Worm (Caenorhabditis elegans) whole organism, midembryonic: ENCODE measurements around the gene mrps-24.

Experiments used
- cog-1 ChIP-seq: sonication (generic microtip); optimal IDR thresholded peaks from 2 replicates; lab custom pipeline; 2016; ENCODE audit warnings: missing genetic modification characterization, missing compliant biosample characterization
- flt-1 ChIP-seq: fragments of 200-800 bp; sonication (Bioruptor generic); IDR thresholded peaks from 2 replicates; pipeline ENCODE4 v1.3.6; 2022; ENCODE audit warnings: missing genetic modification characterization, missing compliant biosample characterization
- klf-2 ChIP-seq: fragments of 200-800 bp; sonication (Bioruptor generic); conservative IDR thresholded peaks from 2 replicates; pipeline ENCODE4 v1.3.6; 2022; ENCODE audit warnings: missing genetic modification reagents, missing genetic modification characterization, missing compliant biosample characterization
- med-1 ChIP-seq: sonication (generic microtip); optimal IDR thresholded peaks from 2 replicates; lab custom pipeline; 2017; ENCODE audit warnings: missing genetic modification characterization, mild to moderate bottlenecking, missing compliant biosample characterization, antibody characterized with exemption, missing genetic modification reagents; ENCODE audit not compliant: insufficient read depth
- ref-1 ChIP-seq: fragments of 200-800 bp; sonication (Bioruptor generic); conservative IDR thresholded peaks from 2 replicates; pipeline ENCODE4 v1.3.6; 2022; ENCODE audit warnings: missing genetic modification reagents, missing genetic modification characterization, missing compliant biosample characterization
- tab-1 ChIP-seq: fragments of 200-800 bp; sonication (Bioruptor generic); IDR thresholded peaks from 2 replicates; pipeline ENCODE4 v1.3.6; 2022; ENCODE audit warnings: missing genetic modification characterization, missing compliant biosample characterization

DNA sequence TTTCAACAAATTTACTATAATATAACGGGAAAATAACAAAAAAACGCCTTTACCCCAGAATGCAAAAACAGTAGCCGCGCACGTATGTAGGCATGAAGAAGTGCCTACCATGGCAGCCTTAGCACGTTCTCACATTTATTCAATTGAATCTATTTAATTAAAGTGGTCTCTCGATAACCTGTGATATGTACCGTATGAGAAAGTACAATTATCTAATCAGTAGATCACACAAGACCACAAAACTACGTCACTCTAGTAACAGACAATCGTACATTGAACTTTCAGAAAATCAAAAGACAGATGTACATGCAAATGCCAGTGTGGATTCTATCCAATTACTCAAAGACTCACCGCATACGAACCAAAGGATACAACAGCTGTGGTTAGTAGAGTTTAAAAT is 2.4 kb downstream of the mrps-24 start:
- TF ChIP-seq med-1 (GFP tag; lab: Kevin White, UChicago), result no peak
- no peak for TF ChIP-seq tab-1 (GFP tag; lab: Robert Waterston, UW)
- no peak for TF ChIP-seq cog-1
- no peak for TF ChIP-seq ref-1 (GFP tag; lab: Robert Waterston, UW)
- no peak for TF ChIP-seq flt-1 (GFP tag; lab: Robert Waterston, UW)
- TF ChIP-seq klf-2, result no peak
